Worm (Caenorhabditis elegans) whole organism, L1 larva: Measurements from ENCODE around the gene F48C5.2.

Experiments
- blmp-1 ChIP-seq: fragments of 150-350 bp; optimal IDR thresholded peaks from 2 replicates; lab custom pipeline; 2014; ENCODE audit warnings: missing biosample characterization, missing genetic modification characterization
- elt-2 ChIP-seq: sonication (generic microtip); optimal IDR thresholded peaks from 2 replicates; lab custom pipeline; 2016; ENCODE audit warnings: missing genetic modification characterization, mild to moderate bottlenecking, inconsistent platforms, missing compliant biosample characterization, missing genetic modification reagents
- fos-1 ChIP-seq: fragments of 150-350 bp; optimal IDR thresholded peaks from 2 replicates; lab custom pipeline; 2014; ENCODE audit warnings: missing biosample characterization, missing genetic modification characterization
- hlh-4 ChIP-seq: sonication (generic microtip); optimal IDR thresholded peaks from 2 replicates; lab custom pipeline; 2016; ENCODE audit warnings: mild to moderate bottlenecking, missing genetic modification characterization, missing compliant biosample characterization
- lin-15B ChIP-seq: fragments of 150-350 bp; sonication (generic microtip); optimal IDR thresholded peaks from 3 replicates; lab custom pipeline; 2014; ENCODE audit warnings: missing biosample characterization, missing genetic modification characterization
- lin-39 ChIP-seq: fragments of 150-350 bp; optimal IDR thresholded peaks from 2 replicates; lab custom pipeline; 2014; ENCODE audit warnings: missing biosample characterization, missing genetic modification reagents, missing genetic modification characterization
- nhr-76 ChIP-seq: sonication (generic microtip); optimal IDR thresholded peaks from 2 replicates; lab custom pipeline; 2017; ENCODE audit warnings: missing biosample characterization, missing genetic modification characterization
- skn-1 ChIP-seq: fragments of 150-350 bp; optimal IDR thresholded peaks from 2 replicates; lab custom pipeline; 2014; ENCODE audit warnings: missing biosample characterization, missing genetic modification characterization
- unc-86 ChIP-seq: sonication (generic microtip); optimal IDR thresholded peaks from 2 replicates; lab custom pipeline; 2016; ENCODE audit warnings: missing genetic modification characterization, missing compliant biosample characterization
- unc-98 ChIP-seq: fragments of 200-800 bp; sonication (Bioruptor generic); IDR thresholded peaks from 2 replicates; pipeline ENCODE4 v1.3.6; 2022; ENCODE audit warnings: missing genetic modification characterization, missing compliant biosample characterization

DNA sequence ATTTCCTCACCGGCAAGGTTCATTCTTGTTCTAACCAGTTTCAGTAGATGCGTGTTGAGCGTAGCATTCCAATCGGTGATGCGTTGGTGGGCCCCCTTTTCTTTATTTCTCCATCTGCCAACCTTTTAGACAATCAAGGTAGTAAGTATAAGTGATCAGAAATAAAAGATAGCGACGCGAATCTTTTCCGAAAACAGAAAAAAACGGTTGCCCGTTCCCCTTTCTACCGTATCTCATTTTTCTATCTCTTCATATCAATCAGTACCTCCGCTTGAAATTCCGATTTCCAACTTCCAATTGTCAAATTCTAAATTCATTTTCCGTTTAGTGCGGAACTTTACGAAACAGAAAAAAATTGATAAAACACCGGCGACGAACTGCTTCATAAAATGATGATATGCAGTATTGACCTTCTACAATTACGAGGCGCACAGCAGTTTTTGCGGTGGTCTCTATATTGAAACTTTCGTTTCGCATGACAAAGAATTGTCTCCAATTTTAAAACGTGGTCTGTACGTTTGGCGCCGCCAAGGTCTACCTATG is 25.3 kb upstream of the F48C5.2 start:
- peak; percentile 44 for TF ChIP-seq blmp-1 (tag; lab: Kevin White, UChicago)
- TF ChIP-seq fos-1 (tag; lab: Kevin White, UChicago), result no peak
- no peak for TF ChIP-seq hlh-4
- peak; percentile 38 for TF ChIP-seq skn-1 (tag; lab: Kevin White, UChicago)
- no peak for TF ChIP-seq elt-2
- TF ChIP-seq lin-39, result no peak
- no peak for TF ChIP-seq unc-98 (GFP tag; lab: Robert Waterston, UW)
- no peak for TF ChIP-seq lin-15B (tag; lab: Kevin White, UChicago)
- no peak for TF ChIP-seq unc-86 (tag; lab: Kevin White, UChicago)
- TF ChIP-seq nhr-76, result no peak
